Worm (Caenorhabditis elegans) whole organism, young adult: ENCODE data around the gene F56H11.2.

Experiments
- F49E8.2 ChIP-seq: sonication (generic microtip); optimal IDR thresholded peaks from 3 replicates; lab custom pipeline; 2017; ENCODE audit warnings: missing genetic modification characterization, mild to moderate bottlenecking, missing compliant biosample characterization, antibody characterized with exemption, moderate library complexity; ENCODE audit not compliant: insufficient read depth
- T07F8.4 ChIP-seq: sonication (generic microtip); optimal IDR thresholded peaks from 2 replicates; lab custom pipeline; 2016; ENCODE audit warnings: mild to moderate bottlenecking, missing genetic modification characterization, moderate library complexity, missing compliant biosample characterization
- T26A5.8 ChIP-seq: sonication (generic microtip); optimal IDR thresholded peaks from 2 replicates; lab custom pipeline; 2016; ENCODE audit warnings: missing genetic modification characterization, missing compliant biosample characterization
- Y79H2A.3 ChIP-seq: fragments of 200-800 bp; sonication (Bioruptor generic); conservative IDR thresholded peaks from 2 replicates; pipeline ENCODE4 v1.3.6; 2022; ENCODE audit warnings: missing genetic modification reagents, missing genetic modification characterization, missing compliant biosample characterization
- aptf-2 ChIP-seq: fragments of 200-800 bp; sonication (Bioruptor generic); conservative IDR thresholded peaks from 2 replicates; pipeline ENCODE4 v1.3.6; 2022; ENCODE audit warnings: missing genetic modification reagents, missing genetic modification characterization, missing compliant biosample characterization
- aptf-3 ChIP-seq: fragments of 200-800 bp; sonication (Bioruptor generic); IDR thresholded peaks from 2 replicates; pipeline ENCODE4 v1.3.6; 2022; ENCODE audit warnings: missing genetic modification characterization, missing compliant biosample characterization
- atf-7 ChIP-seq: sonication (generic microtip); optimal IDR thresholded peaks from 2 replicates; lab custom pipeline; 2017; ENCODE audit warnings: mild to moderate bottlenecking, missing genetic modification characterization, missing compliant biosample characterization
- athp-1 ChIP-seq: sonication (generic microtip); optimal IDR thresholded peaks from 2 replicates; lab custom pipeline; 2017; ENCODE audit warnings: mild to moderate bottlenecking, missing genetic modification characterization, missing compliant biosample characterization
- attf-6 ChIP-seq: fragments of 200-800 bp; sonication (Bioruptor generic); IDR thresholded peaks from 2 replicates; pipeline ENCODE4 v1.3.6; 2022; ENCODE audit warnings: missing genetic modification reagents, missing genetic modification characterization, missing compliant biosample characterization
- cebp-2 ChIP-seq: fragments of 200-800 bp; sonication (Bioruptor generic); IDR thresholded peaks from 2 replicates; pipeline ENCODE4 v1.3.6; 2022; ENCODE audit warnings: missing genetic modification characterization, missing compliant biosample characterization
- dox-1 ChIP-seq: fragments of 200-800 bp; sonication (Bioruptor generic); IDR thresholded peaks from 2 replicates; pipeline ENCODE4 v1.3.6; 2022; ENCODE audit warnings: missing genetic modification reagents, missing genetic modification characterization, missing compliant biosample characterization
- egl-44 ChIP-seq: fragments of 200-800 bp; sonication (Bioruptor generic); IDR thresholded peaks from 2 replicates; pipeline ENCODE4 v1.3.6; 2022; ENCODE audit warnings: missing genetic modification reagents, missing genetic modification characterization, missing compliant biosample characterization
- egrh-3 ChIP-seq: fragments of 200-800 bp; sonication (Bioruptor generic); IDR thresholded peaks from 2 replicates; pipeline ENCODE4 v1.3.6; 2022; ENCODE audit warnings: missing genetic modification reagents, missing genetic modification characterization, missing compliant biosample characterization
- ets-4 ChIP-seq: fragments of 200-800 bp; sonication (Bioruptor generic); optimal IDR thresholded peaks from 2 replicates; lab custom pipeline; 2018; ENCODE audit warnings: mild to moderate bottlenecking, missing genetic modification characterization, missing compliant biosample characterization
- fkh-3 ChIP-seq: sonication (generic microtip); optimal IDR thresholded peaks from 2 replicates; lab custom pipeline; 2016; ENCODE audit warnings: mild to moderate bottlenecking, missing genetic modification characterization, missing compliant biosample characterization
- hsf-1 ChIP-seq: fragments of 200-800 bp; sonication (Bioruptor generic); IDR thresholded peaks from 2 replicates; pipeline ENCODE4 v1.3.6; 2022; ENCODE audit warnings: missing genetic modification reagents, missing genetic modification characterization, missing compliant biosample characterization
- let-607 ChIP-seq, 2 experiments: fragments of 200-800 bp in 1 of 2; sonication (Bioruptor generic) in 1 of 2; sonication (generic microtip) in 1 of 2; optimal IDR thresholded peaks; 2 replicates each; lab custom pipeline; 2016 to 2018; ENCODE audit warnings: mild to moderate bottlenecking in 2 of 2, missing compliant biosample characterization in 2 of 2, missing genetic modification characterization in 2 of 2, moderate library complexity in 2 of 2, missing genotype in 1 of 2
- lin-26 ChIP-seq: fragments of 200-800 bp; sonication (Bioruptor generic); IDR thresholded peaks from 2 replicates; pipeline ENCODE4 v1.3.6; 2022; ENCODE audit warnings: missing genetic modification reagents, missing genetic modification characterization, missing compliant biosample characterization
- lin-40 ChIP-seq: sonication (generic microtip); optimal IDR thresholded peaks from 2 replicates; lab custom pipeline; 2016; ENCODE audit warnings: missing genetic modification characterization, mild to moderate bottlenecking, missing compliant biosample characterization, missing genotype, missing genetic modification reagents
- madf-10 ChIP-seq: sonication (generic microtip); optimal IDR thresholded peaks from 2 replicates; lab custom pipeline; 2016; ENCODE audit warnings: mild to moderate bottlenecking, missing genetic modification characterization, missing compliant biosample characterization
- mes-4 ChIP-seq: sonication (generic microtip); optimal IDR thresholded peaks from 2 replicates; lab custom pipeline; 2016; ENCODE audit warnings: missing genotype, missing genetic modification characterization, missing compliant biosample characterization
- mxl-1 ChIP-seq: sonication (generic microtip); optimal IDR thresholded peaks from 2 replicates; lab custom pipeline; 2016; ENCODE audit warnings: missing genetic modification characterization, missing compliant biosample characterization
- nfya-2 ChIP-seq: fragments of 200-800 bp; sonication (Bioruptor generic); IDR thresholded peaks from 2 replicates; pipeline ENCODE4 v1.3.6; 2022; ENCODE audit warnings: missing genetic modification reagents, missing genetic modification characterization, missing compliant biosample characterization
- nhr-80 ChIP-seq: sonication (generic microtip); optimal IDR thresholded peaks from 2 replicates; lab custom pipeline; 2016; ENCODE audit warnings: missing genetic modification characterization, missing compliant biosample characterization
- nhr-90 ChIP-seq: sonication (generic microtip); optimal IDR thresholded peaks from 2 replicates; lab custom pipeline; 2016; ENCODE audit warnings: missing genotype, mild to moderate bottlenecking, missing genetic modification characterization, missing compliant biosample characterization
- pha-4 ChIP-seq: fragments of 150-350 bp; sonication (generic microtip); optimal IDR thresholded peaks from 2 replicates; lab custom pipeline; 2014; ENCODE audit warnings: missing biosample characterization, missing genetic modification reagents, missing genetic modification characterization
- repo-1 ChIP-seq: sonication (generic microtip); optimal IDR thresholded peaks from 2 replicates; lab custom pipeline; 2017; ENCODE audit warnings: mild to moderate bottlenecking, missing genetic modification characterization, missing compliant biosample characterization
- tlf-1 ChIP-seq: fragments of 200-800 bp; sonication (Bioruptor generic); optimal IDR thresholded peaks from 2 replicates; lab custom pipeline; 2018; ENCODE audit warnings: mild to moderate bottlenecking, missing genetic modification characterization, missing compliant biosample characterization
- unc-130 ChIP-seq: sonication (generic microtip); optimal IDR thresholded peaks from 2 replicates; lab custom pipeline; 2016; ENCODE audit warnings: missing genetic modification reagents, missing genetic modification characterization, missing compliant biosample characterization
- unc-62 ChIP-seq: fragments of 150-350 bp; optimal IDR thresholded peaks from 2 replicates; lab custom pipeline; 2014; ENCODE audit warnings: missing biosample characterization, missing genetic modification reagents, missing genetic modification characterization
- zfh-2 ChIP-seq: fragments of 200-800 bp; sonication (Bioruptor generic); conservative IDR thresholded peaks from 2 replicates; pipeline ENCODE4 v1.3.6; 2022; ENCODE audit warnings: missing genetic modification reagents, missing genetic modification characterization, missing compliant biosample characterization
- ztf-28 ChIP-seq: fragments of 200-800 bp; sonication (Bioruptor generic); IDR thresholded peaks from 2 replicates; pipeline ENCODE4 v1.3.6; 2022; ENCODE audit warnings: missing genetic modification reagents, missing genetic modification characterization, missing compliant biosample characterization
- ztf-3 ChIP-seq: fragments of 200-800 bp; sonication (Bioruptor generic); optimal IDR thresholded peaks from 2 replicates; lab custom pipeline; 2018; ENCODE audit warnings: mild to moderate bottlenecking, missing genetic modification characterization, missing compliant biosample characterization

F56H11.2 gene

DNA sequence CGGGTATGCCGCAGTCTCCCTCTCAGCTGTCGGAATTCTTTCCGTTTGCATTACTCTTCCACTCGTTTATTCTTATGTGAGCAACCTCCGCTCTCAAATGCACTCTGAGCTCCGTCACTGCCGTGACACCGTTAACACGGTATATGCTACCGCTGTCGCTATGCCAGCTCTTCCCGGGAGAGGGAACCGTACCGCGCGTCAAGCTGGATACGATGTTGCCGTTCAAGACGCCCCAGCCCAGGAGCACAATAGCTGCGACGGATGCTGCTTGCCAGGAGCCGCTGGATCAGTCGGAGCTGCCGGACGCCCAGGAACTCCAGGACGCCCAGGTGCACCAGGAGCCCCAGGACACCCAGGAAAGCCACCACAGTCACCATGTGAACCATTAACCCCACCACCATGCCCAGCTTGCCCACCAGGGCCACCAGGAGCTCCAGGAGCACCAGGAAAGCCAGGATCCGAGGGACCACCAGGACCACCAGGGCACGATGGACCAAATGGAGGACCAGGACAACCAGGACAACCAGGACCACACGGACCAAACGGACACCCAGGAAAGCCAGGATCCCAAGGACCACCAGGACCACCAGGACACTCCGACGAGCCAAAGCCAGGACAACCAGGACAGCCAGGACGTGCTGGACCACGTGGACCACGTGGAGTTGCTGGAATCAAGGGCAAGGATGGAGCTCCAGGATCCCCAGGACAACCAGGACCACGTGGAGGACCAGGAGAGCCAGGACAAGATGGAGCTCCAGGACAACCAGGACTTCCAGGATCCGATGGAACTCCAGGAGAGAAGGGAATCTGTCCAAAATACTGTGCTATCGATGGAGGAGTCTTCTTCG, 30.8 kb upstream of the F56H11.2 start (continued):
- TF ChIP-seq egrh-3 (GFP tag; lab: Robert Waterston, UW) (peak; percentile 90), atf-7 (tag; lab: Kevin White, UChicago) (peak; percentile 26), ets-4 (GFP tag; lab: Kevin White, UChicago) (peak; percentile 10), mxl-1 (no peak), T07F8.4 (tag; lab: Kevin White, UChicago) (no peak), lin-40 (tag; lab: Kevin White, UChicago) (peak; percentile 54), nhr-90 (tag; lab: Kevin White, UChicago) (peak; percentile 18), let-607 (tag; optimal IDR thresholded peaks at IDR 0.05; lab: Kevin White, UChicago) (no peak), repo-1 (tag; lab: Kevin White, UChicago) (peak; percentile 10), zfh-2 (GFP tag; lab: Robert Waterston, UW) (peak; percentile 94)

DNA sequence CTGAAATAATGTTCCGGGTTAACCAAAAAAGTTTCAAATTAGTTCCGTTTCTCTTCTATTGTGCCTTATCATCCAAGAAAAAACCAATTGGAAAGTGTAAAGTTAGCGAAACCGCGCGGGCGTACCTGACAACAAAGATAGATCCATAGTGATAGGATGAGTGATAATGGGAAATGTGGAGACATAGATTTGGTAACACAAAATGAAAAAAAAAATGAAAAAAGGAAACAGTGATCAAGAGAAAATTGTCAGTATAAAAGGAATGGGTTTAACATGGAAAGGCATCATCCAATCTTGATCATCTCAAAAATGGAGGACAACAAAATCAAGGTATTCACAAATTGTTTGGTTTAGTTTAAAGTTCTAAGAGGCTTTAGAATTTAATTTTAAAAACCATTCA, 30.1 kb upstream of the F56H11.2 start, which contains the start of gene col-122:
Gene col-122 (plus strand): TSS at position 301 of the 400 bp plus-strand sequence.
- TF ChIP-seq lin-26 (GFP tag; lab: Robert Waterston, UW), result no peak
- no peak for TF ChIP-seq aptf-3 (GFP tag; lab: Robert Waterston, UW)
- TF ChIP-seq unc-62 (GFP tag; lab: Kevin White, UChicago), result no peak
- TF ChIP-seq Y79H2A.3, result no peak

DNA sequence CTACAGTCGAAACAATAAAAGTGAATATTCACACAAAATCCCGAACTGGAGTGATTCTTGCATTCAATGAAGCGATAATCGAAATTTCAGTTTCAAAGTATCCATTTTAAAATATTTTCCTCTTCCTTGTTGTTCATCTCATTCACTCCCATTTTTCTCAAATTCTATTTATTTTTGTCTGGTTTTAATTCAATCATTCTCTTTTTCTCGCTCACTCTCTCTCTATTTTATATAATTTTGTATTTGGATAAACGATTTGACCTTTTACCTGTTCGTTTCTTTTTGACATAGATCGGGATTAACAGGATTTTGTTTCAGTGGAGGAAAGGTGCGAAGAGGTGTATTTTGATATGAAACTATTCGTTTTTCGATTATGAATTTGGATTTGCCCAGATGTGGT, 13.0 kb upstream of the F56H11.2 start, which contains the start of gene T05A1.5:
Gene T05A1.5 (plus strand): TSS at position 301 of the 400 bp plus-strand sequence.
- TF ChIP-seq hsf-1, result no peak
- TF ChIP-seq dox-1, result no peak
- TF ChIP-seq athp-1 (tag; lab: Kevin White, UChicago), result no peak
- TF ChIP-seq fkh-3 (tag; lab: Kevin White, UChicago), result no peak
- TF ChIP-seq F49E8.2 (tag; lab: Kevin White, UChicago), result no peak
- TF ChIP-seq repo-1 (tag; lab: Kevin White, UChicago), result no peak
- TF ChIP-seq lin-26 (GFP tag; lab: Robert Waterston, UW), result no peak
- no peak for TF ChIP-seq nhr-80 (tag; lab: Kevin White, UChicago)
- TF ChIP-seq mes-4, result no peak
- no peak for TF ChIP-seq attf-6 (GFP tag; lab: Robert Waterston, UW)
- TF ChIP-seq cebp-2 (GFP tag; lab: Robert Waterston, UW), result no peak
- no peak for TF ChIP-seq atf-7 (tag; lab: Kevin White, UChicago)
- no peak for TF ChIP-seq pha-4 (tag; lab: Kevin White, UChicago)
- TF ChIP-seq T26A5.8, result no peak
- no peak for TF ChIP-seq egl-44 (GFP tag; lab: Robert Waterston, UW)
- TF ChIP-seq ztf-28 (GFP tag; lab: Robert Waterston, UW), result no peak
- no peak for TF ChIP-seq mxl-1
- TF ChIP-seq nfya-2 (GFP tag; lab: Robert Waterston, UW), result no peak

DNA sequence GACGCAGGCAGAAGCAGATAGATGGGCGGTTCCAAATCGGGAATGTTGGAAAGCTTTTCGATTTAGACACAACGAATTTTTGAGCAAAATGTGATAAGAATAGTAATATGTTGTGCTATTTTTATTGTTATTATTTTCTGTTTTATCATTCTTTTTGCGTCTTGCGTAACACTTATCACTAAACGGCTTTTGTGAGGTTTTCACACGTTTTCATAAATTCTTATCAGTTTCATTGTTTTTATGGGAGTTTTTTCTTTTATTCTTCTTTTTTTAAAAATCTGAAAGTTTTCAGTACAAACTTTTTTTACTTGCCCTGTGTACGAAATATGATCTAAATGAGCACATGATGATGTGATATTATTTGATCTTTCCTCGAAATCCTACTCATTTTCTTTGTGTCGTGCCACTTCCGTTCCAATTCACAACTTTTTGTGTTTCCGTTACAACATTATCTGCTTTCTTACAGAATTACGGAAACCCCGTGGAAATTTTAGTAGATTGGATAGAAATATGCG, 7.4 kb upstream of the F56H11.2 start, which contains the start of gene fbl-1:
Gene fbl-1 (plus strand): TSS at position 465 of the 515 bp plus-strand sequence.
- TF ChIP-seq madf-10 (tag; lab: Kevin White, UChicago), result no peak
- TF ChIP-seq attf-6 (GFP tag; lab: Robert Waterston, UW), result no peak
- TF ChIP-seq aptf-2 (GFP tag; lab: Robert Waterston, UW), result no peak
- TF ChIP-seq unc-130 (GFP tag; lab: Kevin White, UChicago), result no peak
- no peak for TF ChIP-seq ztf-3 (GFP tag; lab: Kevin White, UChicago)
- TF ChIP-seq nhr-80 (tag; lab: Kevin White, UChicago), result peak; percentile 47
- no peak for TF ChIP-seq tlf-1
- no peak for TF ChIP-seq lin-26 (GFP tag; lab: Robert Waterston, UW)
- TF ChIP-seq, all 124 proteins: peak for 1
